Fruit fly (Drosophila melanogaster): ENCODE results near the gene cher.

Gene cher

DNA sequence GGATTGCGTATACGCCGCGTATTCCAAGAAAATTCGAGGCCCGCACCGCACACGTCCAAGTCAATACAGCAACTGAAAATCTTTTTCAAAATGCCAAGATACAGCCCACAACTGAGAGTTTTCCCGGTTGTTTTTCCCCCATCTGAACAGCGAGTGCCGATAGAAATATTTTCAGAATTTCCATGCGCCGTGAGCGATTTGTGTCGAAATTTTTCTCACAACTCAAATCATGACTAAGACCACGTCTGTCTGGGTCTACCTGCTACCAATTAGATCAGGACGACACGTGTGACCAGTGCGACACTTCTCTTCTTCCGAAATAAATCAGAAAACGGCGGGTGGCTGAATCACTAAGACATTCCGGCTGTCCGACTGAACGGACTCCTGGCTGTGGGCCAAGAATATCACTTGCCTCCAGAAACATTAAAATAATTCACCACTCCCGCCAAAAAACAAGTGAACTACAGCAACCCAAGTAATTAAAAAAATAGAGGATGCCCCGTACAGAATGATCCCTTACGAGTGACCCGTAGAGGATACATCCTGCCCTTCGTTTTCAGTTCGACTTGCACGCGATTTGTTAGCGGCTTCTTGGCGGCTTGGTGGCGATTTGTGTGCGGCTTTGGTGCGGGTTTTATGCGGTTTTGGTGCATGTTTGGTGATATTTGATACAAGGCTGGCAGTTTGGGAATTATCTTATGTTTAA, at the start of gene cher:
Gene cher, minus strand, starts transcription at position 51 of the 706 bp plus-strand sequence.
- TF ChIP-seq insv (optimal IDR thresholded peaks at IDR 0.05) (no peak), ttk (optimal IDR thresholded peaks at IDR 0.05) (no peak), h (optimal IDR thresholded peaks at IDR 0.05) (no peak), Sin3A (optimal IDR thresholded peaks at IDR 0.05) (no peak)

DNA sequence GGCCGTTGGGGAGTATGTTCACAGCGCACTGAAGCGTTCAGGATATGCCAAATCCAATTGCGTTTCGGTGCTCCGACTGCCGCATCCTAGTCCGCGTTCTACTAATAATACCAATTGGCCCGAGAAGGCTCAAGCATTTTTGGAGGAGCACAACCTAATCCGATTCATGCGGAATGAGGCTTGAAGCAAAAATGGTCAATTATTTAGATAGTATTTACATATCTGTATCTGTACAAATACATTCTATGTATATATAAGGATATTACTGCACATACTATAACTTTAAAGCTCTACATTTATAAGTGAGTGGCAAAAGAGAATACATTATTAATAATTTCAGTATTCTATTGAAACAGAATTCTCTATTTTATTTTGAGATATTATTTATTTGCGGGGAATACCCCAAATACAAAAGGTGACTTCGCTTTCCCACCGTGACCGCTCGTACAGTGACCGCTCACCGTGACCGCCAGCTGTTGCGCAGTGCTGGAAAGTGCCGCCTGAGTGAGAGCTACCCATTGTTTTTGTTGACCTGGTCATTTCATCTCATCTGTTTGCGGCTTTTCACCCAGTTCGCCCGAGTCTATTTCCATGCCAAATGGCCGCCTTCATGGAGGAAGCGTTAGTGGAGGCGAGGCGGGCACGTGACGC, 26.3 kb upstream of the cher start, which contains the start of gene CG5292:
Gene CG5292, plus strand, starts transcription at position 486 of the 651 bp plus-strand sequence.
- no peak for TF ChIP-seq h (optimal IDR thresholded peaks at IDR 0.05)
- no peak for TF ChIP-seq ttk (optimal IDR thresholded peaks at IDR 0.05)
- no peak for TF ChIP-seq Myc (optimal IDR thresholded peaks at IDR 0.05)
- TF ChIP-seq psq (optimal IDR thresholded peaks at IDR 0.05) = no peak
- TF ChIP-seq Sin3A (optimal IDR thresholded peaks at IDR 0.05) = no peak
- TF ChIP-seq insv (optimal IDR thresholded peaks at IDR 0.05) = no peak

DNA sequence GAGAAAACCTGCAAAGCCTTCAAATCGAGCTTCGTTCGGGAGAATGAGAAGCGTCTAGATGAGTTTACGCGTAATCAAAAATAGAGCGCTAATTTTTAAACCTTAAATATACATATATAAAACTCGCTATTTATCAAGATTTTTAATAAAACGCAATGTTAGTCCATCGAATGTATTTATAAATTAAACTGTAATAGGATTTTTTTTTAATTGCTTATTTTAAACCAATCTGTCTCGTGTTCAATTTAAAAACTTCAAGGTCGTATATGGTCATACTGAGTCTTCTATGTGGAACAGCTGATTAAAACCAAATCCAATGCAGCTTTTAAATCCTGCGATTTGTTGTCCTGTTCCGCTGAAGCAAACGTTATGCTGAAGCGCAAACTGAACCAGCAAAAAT, 25.1 kb upstream of the cher start, which contains the start of gene Smug:
Gene Smug, plus strand, starts transcription at position 301 of the 400 bp plus-strand sequence.
- TF ChIP-seq Myc (optimal IDR thresholded peaks at IDR 0.05) (no peak), psq (optimal IDR thresholded peaks at IDR 0.05) (no peak), Sin3A (optimal IDR thresholded peaks at IDR 0.05) (no peak), h (optimal IDR thresholded peaks at IDR 0.05) (no peak), ttk (optimal IDR thresholded peaks at IDR 0.05) (no peak), insv (optimal IDR thresholded peaks at IDR 0.05) (no peak)

DNA sequence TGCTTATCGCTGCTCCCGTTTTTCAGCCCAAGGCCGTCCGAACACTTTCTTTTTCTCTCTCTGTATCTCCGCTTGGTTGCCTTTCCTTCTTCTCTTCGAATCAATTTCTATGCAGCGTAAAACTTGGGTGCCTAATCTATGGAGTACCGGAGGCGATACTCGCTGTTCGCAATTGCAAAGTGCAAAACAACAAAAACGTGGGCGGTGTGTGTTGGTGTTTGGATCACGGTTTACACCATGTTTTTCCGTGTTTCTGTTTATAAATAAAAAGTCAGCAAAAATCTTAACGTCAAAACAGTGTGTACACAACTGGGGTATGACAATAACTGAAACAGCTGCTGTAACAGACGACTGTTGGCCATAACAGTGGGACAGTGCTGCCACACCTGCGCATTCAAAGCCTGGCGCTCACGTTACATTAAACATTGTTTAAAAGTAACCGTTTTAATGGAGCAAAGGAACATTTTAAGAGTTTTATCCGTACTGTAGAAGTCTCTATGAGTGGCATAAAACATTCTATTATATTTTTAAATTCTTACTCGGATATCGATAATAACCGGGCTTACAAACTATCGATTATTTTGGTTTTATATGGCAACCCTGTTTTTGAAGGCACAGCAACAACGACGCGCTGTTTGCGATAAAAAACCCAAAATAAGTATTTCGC, 24.0 kb upstream of the cher start, which contains the start of the genes m-cup and Det:
Gene m-cup, minus strand, starts transcription at position 333 of the 667 bp plus-strand sequence.
Gene Det, plus strand, starts transcription at position 588 of the 667 bp plus-strand sequence.
- TF ChIP-seq Sin3A (optimal IDR thresholded peaks at IDR 0.05) (no peak), psq (optimal IDR thresholded peaks at IDR 0.05) (no peak), h (optimal IDR thresholded peaks at IDR 0.05) (no peak)

DNA sequence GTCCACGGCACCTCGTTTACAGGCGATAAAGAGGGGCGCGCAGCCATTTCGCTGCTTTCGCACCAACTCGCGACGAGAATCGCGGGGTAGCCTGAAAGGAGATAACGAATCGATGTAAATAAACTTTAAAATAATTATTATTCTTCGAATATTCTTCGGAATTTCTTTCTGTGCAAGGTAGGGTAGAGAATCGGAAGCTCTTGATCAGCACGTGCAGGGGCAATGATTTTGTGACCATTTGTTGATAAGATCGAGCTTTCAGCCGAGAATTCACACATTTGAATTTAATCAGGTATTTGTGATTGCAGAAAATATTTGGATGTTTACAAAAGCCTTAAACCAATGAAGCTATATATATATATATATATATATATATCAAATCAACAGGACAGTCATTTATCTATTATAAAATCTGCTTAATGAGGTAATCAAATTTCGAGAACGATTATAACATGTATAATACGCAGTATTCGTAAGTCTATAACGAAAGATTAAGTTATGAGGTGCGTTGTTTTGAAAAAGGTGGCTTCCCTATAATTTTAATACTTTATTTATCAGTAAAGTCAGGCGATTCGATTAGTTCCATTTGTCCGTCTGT, 22.6 kb upstream of the cher start:
- TF ChIP-seq insv (optimal IDR thresholded peaks at IDR 0.05) (no peak), Myc (optimal IDR thresholded peaks at IDR 0.05) (no peak), psq (optimal IDR thresholded peaks at IDR 0.05) (no peak), h (optimal IDR thresholded peaks at IDR 0.05) (no peak)

DNA sequence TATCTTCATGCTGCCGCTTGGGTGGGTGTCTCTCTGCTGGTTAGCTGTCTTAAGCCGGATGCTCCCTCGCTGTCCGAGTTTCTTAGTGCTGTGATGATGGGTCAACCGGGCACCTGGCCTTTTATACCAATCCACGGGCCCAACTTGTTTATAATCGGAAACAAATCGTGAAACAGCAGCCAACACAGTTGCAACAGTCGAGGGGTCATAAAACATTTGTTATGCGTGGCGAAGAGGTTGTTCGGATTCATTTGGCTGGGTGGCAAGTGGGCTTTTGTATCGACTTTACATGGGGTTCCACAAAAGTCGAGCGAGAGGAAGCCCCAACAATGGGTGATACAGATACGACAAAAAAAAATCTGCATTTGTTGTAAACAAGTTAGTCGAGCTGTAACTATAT, 17.1 kb upstream of the cher start, which contains the start of gene TwdlW:
Gene TwdlW, minus strand, starts transcription at position 101 of the 400 bp plus-strand sequence.
- TF ChIP-seq insv (optimal IDR thresholded peaks at IDR 0.05) (no peak), ttk (optimal IDR thresholded peaks at IDR 0.05) (no peak), Myc (optimal IDR thresholded peaks at IDR 0.05) (no peak), h (optimal IDR thresholded peaks at IDR 0.05) (no peak), psq (optimal IDR thresholded peaks at IDR 0.05) (no peak), Sin3A (optimal IDR thresholded peaks at IDR 0.05) (no peak)

DNA sequence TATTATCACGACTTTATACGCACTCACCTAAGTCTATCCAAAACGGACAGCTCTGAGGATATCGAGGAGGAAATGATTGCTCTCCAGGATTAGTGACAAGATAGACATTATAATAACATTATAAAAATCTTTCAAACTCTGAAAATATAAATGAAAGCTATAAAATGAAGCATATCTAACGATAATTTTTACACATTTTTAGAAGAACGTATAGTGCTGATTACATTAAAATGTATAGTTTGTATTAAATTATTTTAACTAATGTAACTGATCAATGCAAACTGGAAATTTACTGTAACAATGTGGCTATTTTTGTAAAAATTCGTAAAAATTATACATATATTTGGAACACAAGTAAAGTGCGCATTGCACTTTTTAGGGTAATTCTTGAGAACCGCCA, 13.5 kb upstream of the cher start, which contains the start of gene CG5265:
Gene CG5265, plus strand, starts transcription at position 301 of the 400 bp plus-strand sequence.
- TF ChIP-seq psq (optimal IDR thresholded peaks at IDR 0.05) (no peak), h (optimal IDR thresholded peaks at IDR 0.05) (no peak), Sin3A (optimal IDR thresholded peaks at IDR 0.05) (no peak)

DNA sequence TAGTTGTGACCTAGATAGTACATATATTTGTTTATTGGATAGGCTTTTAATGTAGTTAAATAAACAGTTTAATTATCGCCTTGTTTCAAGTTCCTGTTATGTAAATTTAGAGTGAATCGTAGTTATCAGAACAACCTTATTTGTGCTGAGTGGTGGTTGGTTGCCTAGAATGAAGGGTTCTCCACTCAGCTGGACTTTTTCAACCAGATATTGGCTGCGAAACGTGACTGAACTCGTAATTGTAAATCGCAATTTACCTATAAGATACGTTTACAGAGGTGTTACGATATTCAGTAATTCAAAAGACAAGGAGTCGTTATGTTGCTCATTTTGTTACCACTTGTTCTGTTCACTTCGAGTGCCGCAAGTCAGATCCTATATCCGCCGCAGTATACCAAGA, 12.4 kb upstream of the cher start, which contains the start of gene CG5255:
Gene CG5255, plus strand, starts transcription at position 301 of the 400 bp plus-strand sequence.
- TF ChIP-seq Myc (optimal IDR thresholded peaks at IDR 0.05) (no peak), ttk (optimal IDR thresholded peaks at IDR 0.05) (no peak), Sin3A (optimal IDR thresholded peaks at IDR 0.05) (no peak), psq (optimal IDR thresholded peaks at IDR 0.05) (no peak)

DNA sequence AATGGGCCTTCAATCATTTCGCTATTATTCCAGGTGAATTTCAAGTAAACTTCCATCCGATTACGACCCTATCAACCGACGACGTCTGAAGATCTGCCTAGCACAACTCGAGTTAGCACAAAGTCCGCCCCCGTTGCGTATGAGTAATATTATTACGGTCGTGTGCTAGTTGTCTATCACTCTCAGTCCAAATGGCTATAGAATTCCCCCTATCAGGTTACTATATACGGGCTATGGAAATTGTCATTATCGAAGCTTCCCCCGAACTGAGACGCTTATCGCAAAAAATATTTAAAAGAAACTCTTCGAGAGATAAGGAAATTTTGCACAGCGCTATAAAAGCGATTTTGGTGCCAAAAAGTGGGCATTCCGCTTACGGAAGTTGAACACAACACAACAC, 10.6 kb upstream of the cher start, which contains the start of gene CG5246:
Gene CG5246, plus strand, starts transcription at position 365 of the 400 bp plus-strand sequence.
- TF ChIP-seq ttk (optimal IDR thresholded peaks at IDR 0.05) (no peak), Sin3A (optimal IDR thresholded peaks at IDR 0.05) (no peak)

DNA sequence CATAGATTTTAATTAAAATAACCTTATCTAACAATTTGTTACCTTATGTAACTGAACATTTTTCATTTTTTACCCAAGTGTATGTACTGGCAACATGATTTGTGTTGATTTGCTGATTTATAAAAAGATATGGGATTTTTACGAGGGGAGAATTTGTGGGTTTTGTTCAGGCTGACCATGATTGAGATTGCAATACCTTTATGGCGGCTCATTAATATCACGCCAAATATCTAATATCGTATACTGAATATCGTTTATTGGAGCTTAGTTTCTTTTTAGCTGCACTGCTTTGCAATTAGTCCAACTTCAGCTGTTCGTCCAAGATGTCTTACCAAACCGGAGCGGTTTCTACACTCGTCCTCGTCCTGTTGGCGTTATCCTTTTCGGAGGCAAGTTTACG, 8.7 kb upstream of the cher start, which contains the start of gene CG31267:
Gene CG31267, plus strand, starts transcription at position 301 of the 400 bp plus-strand sequence.
- TF ChIP-seq insv (optimal IDR thresholded peaks at IDR 0.05) (no peak), ttk (optimal IDR thresholded peaks at IDR 0.05) (no peak), h (optimal IDR thresholded peaks at IDR 0.05) (no peak), Sin3A (optimal IDR thresholded peaks at IDR 0.05) (no peak), psq (optimal IDR thresholded peaks at IDR 0.05) (no peak), Myc (optimal IDR thresholded peaks at IDR 0.05) (no peak)

DNA sequence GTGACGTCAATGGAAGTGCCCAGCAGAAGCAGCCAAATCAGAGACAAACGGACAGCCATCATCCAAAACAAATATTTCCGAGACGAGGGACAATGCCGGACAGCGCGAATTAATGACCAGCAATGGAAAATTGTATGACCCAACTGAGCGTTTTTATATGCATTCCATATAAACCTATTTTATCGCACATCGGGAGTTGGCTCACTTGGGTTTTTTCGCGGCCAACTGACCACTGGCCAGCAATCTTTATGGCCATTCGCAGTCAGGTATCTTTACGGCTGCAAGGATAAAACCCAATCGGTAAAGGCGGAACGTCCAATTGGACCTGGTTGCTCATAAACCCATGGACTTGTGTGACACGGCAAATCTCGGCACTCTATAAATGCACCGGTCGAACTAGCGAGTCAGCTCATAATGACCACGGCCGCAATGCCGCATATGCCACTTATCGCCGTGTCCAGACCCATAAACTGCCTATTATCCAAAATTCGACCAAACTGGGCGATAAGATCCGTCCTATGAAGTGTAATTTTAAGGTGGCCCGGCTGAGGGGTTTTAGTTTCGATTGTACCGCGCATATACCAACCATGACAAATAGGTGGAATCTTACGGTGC, 7.0 kb upstream of the cher start, which contains the start of the genes CG4053 and CG31266:
Gene CG4053, minus strand, starts transcription at position 101 of the 615 bp plus-strand sequence.
Gene CG31266, plus strand, starts transcription at position 565 of the 615 bp plus-strand sequence.
- TF ChIP-seq h (optimal IDR thresholded peaks at IDR 0.05) (no peak), psq (optimal IDR thresholded peaks at IDR 0.05) (no peak), insv (optimal IDR thresholded peaks at IDR 0.05) (no peak), Sin3A (optimal IDR thresholded peaks at IDR 0.05) (no peak), Myc (optimal IDR thresholded peaks at IDR 0.05) (no peak), ttk (optimal IDR thresholded peaks at IDR 0.05) (no peak)
